Fruit fly (Drosophila melanogaster) whole organism, prepupa: ENCODE measurements around the gene PGRP-LA.
A peak's percentile ranks its signal among the peaks of the same experiment; 100 is the strongest.

Experiments used
- Blimp-1 ChIP-seq: fragments of 200-800 bp; sonication (Bioruptor generic); optimal IDR thresholded peaks from 3 replicates; lab custom pipeline; 2017; ENCODE audit warnings: missing biosample characterization, missing genetic modification characterization, mild to moderate bottlenecking, moderate library complexity, missing genetic modification reagents
- CG10631 ChIP-seq: fragments of 200-800 bp; sonication (Bioruptor generic); optimal IDR thresholded peaks from 2 replicates; lab custom pipeline; 2016; ENCODE audit warnings: missing biosample characterization, missing genetic modification characterization
- CG10669 ChIP-seq: fragments of 200-800 bp; sonication (Bioruptor generic); optimal IDR thresholded peaks from 3 replicates; lab custom pipeline; 2018; ENCODE audit warnings: missing biosample characterization, mild to moderate bottlenecking, missing genetic modification characterization, moderate library complexity
- CG11294 ChIP-seq: fragments of 200-800 bp; sonication (Bioruptor generic); IDR thresholded peaks from 2 replicates; pipeline ENCODE4 v1.3.6; 2022; ENCODE audit warnings: missing biosample characterization, missing genetic modification characterization
- CG11762 ChIP-seq: fragments of 200-800 bp; sonication (Bioruptor generic); optimal IDR thresholded peaks from 3 replicates; lab custom pipeline; 2016; ENCODE audit warnings: missing biosample characterization, missing genetic modification characterization; ENCODE audit not compliant: insufficient read depth
- CG11902 ChIP-seq: fragments of 200-800 bp; sonication (Bioruptor generic); optimal IDR thresholded peaks from 3 replicates; lab custom pipeline; 2016; ENCODE audit warnings: missing biosample characterization, missing genetic modification characterization
- CG15336 ChIP-seq: fragments of 200-800 bp; sonication (Bioruptor generic); IDR thresholded peaks from 2 replicates; pipeline ENCODE4 v1.3.6; 2022; ENCODE audit warnings: missing biosample characterization, missing genetic modification characterization
- CG1621 ChIP-seq: fragments of 200-800 bp; sonication (Bioruptor generic); optimal IDR thresholded peaks from 3 replicates; lab custom pipeline; 2018; ENCODE audit warnings: missing biosample characterization, mild to moderate bottlenecking, missing genetic modification characterization
- CG16779 ChIP-seq: fragments of 200-800 bp; sonication (Bioruptor generic); optimal IDR thresholded peaks from 3 replicates; lab custom pipeline; 2017; ENCODE audit warnings: missing biosample characterization, mild to moderate bottlenecking, missing genetic modification characterization
- CG3032 ChIP-seq: fragments of 200-800 bp; optimal IDR thresholded peaks from 2 replicates; lab custom pipeline; 2019; ENCODE audit warnings: missing biosample characterization, mild to moderate bottlenecking, missing genetic modification characterization, moderate library complexity
- CG31627 ChIP-seq: fragments of 200-800 bp; sonication (Bioruptor generic); optimal IDR thresholded peaks from 3 replicates; lab custom pipeline; 2016; ENCODE audit warnings: missing biosample characterization, missing genetic modification characterization
- CG32006 ChIP-seq: fragments of 200-800 bp; sonication (Bioruptor generic); optimal IDR thresholded peaks from 3 replicates; lab custom pipeline; 2017; ENCODE audit warnings: missing biosample characterization, mild to moderate bottlenecking, missing genetic modification characterization
- CG34406 ChIP-seq: fragments of 200-800 bp; sonication (Bioruptor generic); optimal IDR thresholded peaks from 3 replicates; lab custom pipeline; 2016; ENCODE audit warnings: missing biosample characterization, missing genetic modification characterization
- CG4318 ChIP-seq: fragments of 200-800 bp; sonication (Bioruptor generic); optimal IDR thresholded peaks from 3 replicates; lab custom pipeline; 2017; ENCODE audit warnings: missing biosample characterization, mild to moderate bottlenecking, missing genetic modification characterization
- CG6163 ChIP-seq: fragments of 200-800 bp; sonication (Bioruptor generic); IDR thresholded peaks from 3 replicates; pipeline ENCODE4 v1.3.6; 2022; ENCODE audit warnings: missing biosample characterization, missing genetic modification characterization
- CG6276 ChIP-seq: fragments of 200-800 bp; sonication (Bioruptor generic); optimal IDR thresholded peaks from 2 replicates; lab custom pipeline; 2017; ENCODE audit warnings: missing biosample characterization, mild to moderate bottlenecking, missing genetic modification characterization
- CG6792 ChIP-seq: fragments of 200-800 bp; sonication (Bioruptor generic); optimal IDR thresholded peaks from 3 replicates; lab custom pipeline; 2016; ENCODE audit warnings: missing biosample characterization, missing genetic modification characterization
- CG6808 ChIP-seq: fragments of 200-800 bp; sonication (Bioruptor generic); optimal IDR thresholded peaks from 3 replicates; lab custom pipeline; 2017; ENCODE audit warnings: missing biosample characterization, missing genetic modification characterization, mild to moderate bottlenecking, moderate library complexity, missing genetic modification reagents
- CG7368 ChIP-seq: fragments of 200-800 bp; sonication (Bioruptor generic); optimal IDR thresholded peaks from 3 replicates; lab custom pipeline; 2016; ENCODE audit warnings: missing biosample characterization, missing genetic modification characterization
- CG8119 ChIP-seq: fragments of 200-800 bp; sonication (Bioruptor generic); IDR thresholded peaks from 3 replicates; pipeline ENCODE4 v1.3.6; 2022; ENCODE audit warnings: missing biosample characterization, missing genetic modification characterization
- CG8319 ChIP-seq: fragments of 200-800 bp; sonication (Bioruptor generic); optimal IDR thresholded peaks from 3 replicates; lab custom pipeline; 2016; ENCODE audit warnings: missing biosample characterization, missing genetic modification characterization
- CG8632 ChIP-seq: fragments of 200-800 bp; sonication (Bioruptor generic); optimal IDR thresholded peaks from 3 replicates; lab custom pipeline; 2016; ENCODE audit warnings: missing biosample characterization, missing genetic modification characterization
- CG9139 ChIP-seq: fragments of 200-800 bp; sonication (Bioruptor generic); optimal IDR thresholded peaks from 3 replicates; lab custom pipeline; 2017; ENCODE audit warnings: missing biosample characterization, mild to moderate bottlenecking, missing genetic modification characterization
- Eip75B ChIP-seq: fragments of 200-800 bp; sonication (Bioruptor generic); optimal IDR thresholded peaks from 3 replicates; lab custom pipeline; 2016; ENCODE audit warnings: missing biosample characterization, missing genetic modification characterization
- Eip78C ChIP-seq: fragments of 200-800 bp; sonication (Bioruptor generic); peaks from one replicate; lab custom pipeline; 2016; ENCODE audit warnings: missing biosample characterization, missing genetic modification characterization
- Ets96B ChIP-seq: fragments of 200-800 bp; optimal IDR thresholded peaks from 2 replicates; lab custom pipeline; 2019; ENCODE audit warnings: missing biosample characterization, mild to moderate bottlenecking, missing genetic modification characterization, moderate library complexity
- Gug ChIP-seq: fragments of 200-800 bp; sonication (Bioruptor generic); IDR thresholded peaks from 2 replicates; pipeline ENCODE4 v1.3.6; 2022; ENCODE audit warnings: missing biosample characterization, missing genetic modification characterization
- Hr38 ChIP-seq: sonication (Bioruptor generic); optimal IDR thresholded peaks from 2 replicates; lab custom pipeline; 2016; ENCODE audit warnings: missing biosample characterization, missing genetic modification characterization
- Hr39 ChIP-seq: fragments of 200-800 bp; sonication (Bioruptor generic); optimal IDR thresholded peaks from 2 replicates; lab custom pipeline; 2016; ENCODE audit warnings: missing biosample characterization, missing genetic modification characterization
- Hr4 ChIP-seq: fragments of 200-800 bp; sonication (Bioruptor generic); optimal IDR thresholded peaks from 3 replicates; lab custom pipeline; 2016; ENCODE audit warnings: missing biosample characterization, missing genetic modification characterization
- Lpt ChIP-seq: fragments of 200-800 bp; sonication (Bioruptor generic); optimal IDR thresholded peaks from 3 replicates; lab custom pipeline; 2016; ENCODE audit warnings: missing biosample characterization, missing genetic modification characterization
- Met ChIP-seq: fragments of 200-800 bp; sonication (Bioruptor generic); optimal IDR thresholded peaks from 3 replicates; lab custom pipeline; 2016; ENCODE audit warnings: missing biosample characterization, missing genetic modification characterization
- Smox ChIP-seq: fragments of 200-800 bp; sonication (Bioruptor generic); optimal IDR thresholded peaks from 3 replicates; lab custom pipeline; 2016; ENCODE audit warnings: missing biosample characterization, missing genetic modification characterization
- Sox102F ChIP-seq: fragments of 200-800 bp; sonication (Bioruptor generic); optimal IDR thresholded peaks from 2 replicates; lab custom pipeline; 2016; ENCODE audit warnings: missing biosample characterization, mild to moderate bottlenecking, missing genetic modification characterization
- Sox14 ChIP-seq: fragments of 200-800 bp; sonication (Bioruptor generic); optimal IDR thresholded peaks from 3 replicates; lab custom pipeline; 2016; ENCODE audit warnings: missing biosample characterization, missing genetic modification characterization
- Sox15 ChIP-seq: fragments of 200-800 bp; sonication (Bioruptor generic); optimal IDR thresholded peaks from 3 replicates; lab custom pipeline; 2016; ENCODE audit warnings: missing biosample characterization, missing genetic modification characterization
- achi ChIP-seq: fragments of 200-800 bp; sonication (Bioruptor generic); optimal IDR thresholded peaks from 3 replicates; lab custom pipeline; 2016; ENCODE audit warnings: missing biosample characterization, missing genetic modification characterization
- acj6 ChIP-seq: fragments of 200-800 bp; sonication (Bioruptor generic); optimal IDR thresholded peaks from 3 replicates; lab custom pipeline; 2016; ENCODE audit warnings: missing biosample characterization, missing genetic modification characterization
- cyc ChIP-seq: fragments of 200-800 bp; sonication (Bioruptor generic); optimal IDR thresholded peaks from 3 replicates; lab custom pipeline; 2016; ENCODE audit warnings: missing biosample characterization, missing genetic modification characterization
- dac ChIP-seq: fragments of 200-800 bp; sonication (Bioruptor generic); optimal IDR thresholded peaks from 2 replicates; lab custom pipeline; 2017; ENCODE audit warnings: missing biosample characterization, mild to moderate bottlenecking, missing genetic modification characterization
- eg ChIP-seq: fragments of 200-800 bp; sonication (Bioruptor generic); IDR thresholded peaks from 3 replicates; pipeline ENCODE4 v1.3.6; 2022; ENCODE audit warnings: missing biosample characterization, missing genetic modification characterization
- esn ChIP-seq: fragments of 200-800 bp; sonication (Bioruptor generic); optimal IDR thresholded peaks from 2 replicates; lab custom pipeline; 2016; ENCODE audit warnings: missing biosample characterization, mild to moderate bottlenecking, missing genetic modification characterization, moderate library complexity
- fd85E ChIP-seq: fragments of 200-800 bp; sonication (Bioruptor generic); optimal IDR thresholded peaks from 3 replicates; lab custom pipeline; 2016; ENCODE audit warnings: missing biosample characterization, missing genetic modification characterization
- fkh ChIP-seq: fragments of 200-800 bp; sonication (Bioruptor generic); optimal IDR thresholded peaks from 3 replicates; lab custom pipeline; 2017; ENCODE audit warnings: missing biosample characterization, mild to moderate bottlenecking, missing genetic modification characterization, moderate library complexity
- lz ChIP-seq: fragments of 200-800 bp; sonication (Bioruptor generic); optimal IDR thresholded peaks from 3 replicates; lab custom pipeline; 2016; ENCODE audit warnings: missing biosample characterization, missing genetic modification characterization
- pdm3 ChIP-seq: fragments of 200-800 bp; sonication (Bioruptor generic); optimal IDR thresholded peaks from 3 replicates; lab custom pipeline; 2016; ENCODE audit warnings: missing biosample characterization, missing genetic modification characterization
- salr ChIP-seq, 2 experiments: fragments of 200-800 bp; sonication (Bioruptor generic); optimal IDR thresholded peaks; 3 replicates each; lab custom pipeline; 2016 to 2018; ENCODE audit warnings: missing biosample characterization in 2 of 2, missing genetic modification characterization in 2 of 2, mild to moderate bottlenecking in 1 of 2
- spab ChIP-seq: fragments of 200-800 bp; sonication (Bioruptor generic); optimal IDR thresholded peaks from 2 replicates; lab custom pipeline; 2017; ENCODE audit warnings: missing biosample characterization, mild to moderate bottlenecking, missing genetic modification characterization, missing genetic modification reagents
- ss ChIP-seq, 2 experiments: fragments of 200-800 bp; sonication (Bioruptor generic); optimal IDR thresholded peaks; 2 replicates in 1 of 2; 3 replicates in 1 of 2; lab custom pipeline; 2017 to 2018; ENCODE audit warnings: mild to moderate bottlenecking in 2 of 2, missing biosample characterization in 2 of 2, missing genetic modification characterization in 2 of 2, moderate library complexity in 1 of 2
- svp ChIP-seq: fragments of 200-800 bp; sonication (Bioruptor generic); peaks from one replicate; lab custom pipeline; 2016; ENCODE audit warnings: missing biosample characterization, missing genetic modification characterization
- topi ChIP-seq: fragments of 200-800 bp; sonication (Bioruptor generic); optimal IDR thresholded peaks from 3 replicates; lab custom pipeline; 2016; ENCODE audit warnings: missing biosample characterization, missing genetic modification characterization
- vri ChIP-seq: fragments of 200-800 bp; sonication (Bioruptor generic); optimal IDR thresholded peaks from 3 replicates; lab custom pipeline; 2016; ENCODE audit warnings: missing biosample characterization, mild to moderate bottlenecking, missing genetic modification characterization

PGRP-LA gene

dm6 chr3L:9333745-9334382 lies at the start of gene PGRP-LA:
TSS of gene PGRP-LA (plus strand) at chr3L:9334332.
- peak; percentile 26 for TF ChIP-seq Hr4 (GFP tag; lab: Kevin White, UChicago)
- no peak for TF ChIP-seq CG7368 (GFP tag; lab: Kevin White, UChicago)
- peak; percentile 21; the same call in 1 of the 3 replicates for TF ChIP-seq CG6163 (GFP tag; lab: Robert Waterston, UW)
- no peak for TF ChIP-seq CG11294 (GFP tag; lab: Robert Waterston, UW)
- TF ChIP-seq CG9139 (GFP tag; lab: Kevin White, UChicago), result no peak
- peak; percentile 41 for TF ChIP-seq lz (GFP tag; lab: Kevin White, UChicago)
- no peak for TF ChIP-seq salr (GFP tag; optimal IDR thresholded peaks at IDR 0.05; lab: Kevin White, UChicago)
- no peak for TF ChIP-seq CG11902 (GFP tag; lab: Kevin White, UChicago)
- no peak for TF ChIP-seq CG32006
- TF ChIP-seq fd85E (GFP tag; lab: Kevin White, UChicago), result no peak
- peak; percentile 5 for TF ChIP-seq Hr39
- no peak for TF ChIP-seq Eip75B (GFP tag; lab: Kevin White, UChicago)
- TF ChIP-seq CG1621 (tag; lab: Kevin White, UChicago), result no peak
- no peak for TF ChIP-seq CG15336 (GFP tag; lab: Robert Waterston, UW)
- TF ChIP-seq Smox (GFP tag; lab: Kevin White, UChicago), result no peak
- peak; percentile 33 for TF ChIP-seq acj6
- TF ChIP-seq dac (GFP tag; lab: Kevin White, UChicago), result no peak
- no peak for TF ChIP-seq Lpt (GFP tag; lab: Kevin White, UChicago)
- no peak for TF ChIP-seq CG10669 (GFP tag; lab: Kevin White, UChicago)
- peak; percentile 21 for TF ChIP-seq topi
- peak; percentile 44 for TF ChIP-seq cyc (GFP tag; lab: Kevin White, UChicago)
- TF ChIP-seq CG11762 (GFP tag; lab: Kevin White, UChicago), result no peak
- TF ChIP-seq Blimp-1, result no peak
- no peak for TF ChIP-seq esn (GFP tag; lab: Kevin White, UChicago)
- no peak for TF ChIP-seq eg (GFP tag; lab: Robert Waterston, UW)
- no peak for TF ChIP-seq CG8632 (GFP tag; lab: Kevin White, UChicago)
- TF ChIP-seq spab (GFP tag; lab: Kevin White, UChicago), result no peak
- no peak for TF ChIP-seq CG6792 (GFP tag; lab: Kevin White, UChicago)
- TF ChIP-seq Sox15, result no peak
- TF ChIP-seq CG3032 (tag; lab: Kevin White, UChicago), result no peak
- TF ChIP-seq CG31627, result peak; percentile 18
- no peak for TF ChIP-seq Gug (GFP tag; lab: Robert Waterston, UW)
- TF ChIP-seq CG34406 (GFP tag; lab: Kevin White, UChicago), result no peak
- TF ChIP-seq Sox102F, result peak; percentile 31
- TF ChIP-seq CG4318 (GFP tag; lab: Kevin White, UChicago), result no peak
- TF ChIP-seq Ets96B (tag; lab: Kevin White, UChicago), result no peak
- TF ChIP-seq achi, result peak; percentile 10
- TF ChIP-seq CG6808 (GFP tag; lab: Kevin White, UChicago), result no peak
- TF ChIP-seq Met (GFP tag; lab: Kevin White, UChicago), result peak; percentile 45
- no peak for TF ChIP-seq CG10631 (GFP tag; lab: Kevin White, UChicago)
- no peak for TF ChIP-seq CG8319 (GFP tag; lab: Kevin White, UChicago)
- TF ChIP-seq ss (GFP tag; optimal IDR thresholded peaks at IDR 0.05; lab: Kevin White, UChicago), result no peak
- TF ChIP-seq Eip78C, result peak; percentile 69
- peak; percentile 10 for TF ChIP-seq Sox14
- no peak for TF ChIP-seq vri (GFP tag; lab: Kevin White, UChicago)
- TF ChIP-seq CG6276 (GFP tag; lab: Kevin White, UChicago), result no peak
- no peak for TF ChIP-seq CG16779 (tag; lab: Kevin White, UChicago)
- no peak for TF ChIP-seq svp (GFP tag; lab: Kevin White, UChicago)
- TF ChIP-seq CG8119 (GFP tag; lab: Robert Waterston, UW), result no peak
- no peak for TF ChIP-seq fkh (GFP tag; lab: Kevin White, UChicago)
- TF ChIP-seq Hr38 (GFP tag; lab: Kevin White, UChicago), result no peak
- peak; percentile 44 for TF ChIP-seq pdm3 (GFP tag; lab: Kevin White, UChicago)
